Worm (Caenorhabditis elegans): Measurements from ENCODE around the gene cids-1.

cids-1 gene

DNA sequence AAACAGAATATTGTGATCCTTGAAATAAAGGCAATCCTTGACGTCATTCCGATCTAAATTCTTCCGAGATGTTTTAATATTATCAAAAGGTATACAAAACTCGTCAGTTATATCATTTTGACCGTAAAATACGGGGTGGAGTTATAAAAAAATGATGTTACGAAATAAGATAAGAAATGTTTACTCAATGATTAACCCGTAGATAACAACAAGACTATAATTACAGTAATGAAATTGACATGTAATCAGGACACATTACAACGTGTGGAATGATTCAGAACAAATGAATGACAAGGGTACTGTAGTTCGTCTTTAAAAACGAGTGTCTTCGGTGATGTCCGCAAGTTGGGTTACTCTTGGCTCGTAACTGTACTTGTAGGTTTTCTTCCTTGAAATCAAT is 6.4 kb upstream of the cids-1 start, which contains the start of gene tsp-2 (continued):
- no peak for TF ChIP-seq pha-4 (GFP tag; IDR thresholded peaks at IDR 0.05)
- TF ChIP-seq pha-4 (tag; optimal IDR thresholded peaks at IDR 0.05) = no peak
- TF ChIP-seq snpc-4 (tag; optimal IDR thresholded peaks at IDR 0.05) = no peak
- TF ChIP-seq nhr-76 (tag; optimal IDR thresholded peaks at IDR 0.05) = no peak
- no peak for TF ChIP-seq Y75B8A.6 (GFP tag; IDR thresholded peaks at IDR 0.05)
- TF ChIP-seq lin-15B (tag; optimal IDR thresholded peaks at IDR 0.05) = no peak
- TF ChIP-seq mxl-3 (GFP tag; optimal IDR thresholded peaks at IDR 0.05) = no peak
- no peak for TF ChIP-seq nhr-41 (GFP tag; IDR thresholded peaks at IDR 0.05)
- peak; percentile 17 for TF ChIP-seq T20F7.1 (GFP tag; optimal IDR thresholded peaks at IDR 0.05)
- TF ChIP-seq nhr-102 (tag; optimal IDR thresholded peaks at IDR 0.05) = no peak
- no peak for TF ChIP-seq ztf-7 (tag; optimal IDR thresholded peaks at IDR 0.05)
- TF ChIP-seq mes-2 (tag; optimal IDR thresholded peaks at IDR 0.05; ENCODE audit: poor library complexity, severe bottlenecking) = no peak
- no peak for TF ChIP-seq tra-1 (GFP tag; IDR thresholded peaks at IDR 0.05)
- TF ChIP-seq unc-130 (GFP tag; optimal IDR thresholded peaks at IDR 0.05) = no peak
- no peak for TF ChIP-seq mep-1 (tag; optimal IDR thresholded peaks at IDR 0.05)
- no peak for TF ChIP-seq nhr-111 (GFP tag; optimal IDR thresholded peaks at IDR 0.05)
- TF ChIP-seq dmd-6 (GFP tag; IDR thresholded peaks at IDR 0.05) = peak; percentile 84

DNA sequence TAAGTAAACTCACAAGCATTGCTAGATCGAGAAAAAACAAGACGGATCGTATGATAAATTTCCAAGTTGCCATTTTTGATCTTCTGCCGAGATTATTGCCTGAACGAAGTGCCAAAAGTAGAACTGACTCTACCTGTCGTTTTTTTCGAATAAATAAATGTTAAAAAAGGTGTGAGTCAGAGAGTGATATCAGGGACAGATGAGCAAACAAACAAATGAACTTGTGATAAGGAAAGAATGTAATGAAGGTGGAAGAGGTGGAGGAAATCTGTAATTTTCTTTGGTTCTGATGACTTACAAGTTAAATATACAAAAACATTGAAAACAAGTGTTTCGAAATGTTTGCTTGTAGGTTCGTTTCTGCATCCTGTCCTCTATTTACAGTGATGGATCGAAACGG is 4.9 kb upstream of the cids-1 start, which contains the start of gene tsp-1:
Gene tsp-1, minus strand, starts transcription at position 99 of the 400 bp plus-strand sequence.
- no peak for TF ChIP-seq daf-16 (GFP tag; optimal IDR thresholded peaks at IDR 0.05)
- peak; percentile 35 for TF ChIP-seq daf-16 (tag; optimal IDR thresholded peaks at IDR 0.05)
- peak; percentile 27 for TF ChIP-seq nhr-28 (tag; optimal IDR thresholded peaks at IDR 0.05)
- TF ChIP-seq pqm-1 (tag; optimal IDR thresholded peaks at IDR 0.05) = peak; percentile 55
- TF ChIP-seq dmd-9 (GFP tag; IDR thresholded peaks at IDR 0.05) = no peak
- TF ChIP-seq arid-1 (GFP tag; conservative IDR thresholded peaks at IDR 0.05) = no peak

DNA sequence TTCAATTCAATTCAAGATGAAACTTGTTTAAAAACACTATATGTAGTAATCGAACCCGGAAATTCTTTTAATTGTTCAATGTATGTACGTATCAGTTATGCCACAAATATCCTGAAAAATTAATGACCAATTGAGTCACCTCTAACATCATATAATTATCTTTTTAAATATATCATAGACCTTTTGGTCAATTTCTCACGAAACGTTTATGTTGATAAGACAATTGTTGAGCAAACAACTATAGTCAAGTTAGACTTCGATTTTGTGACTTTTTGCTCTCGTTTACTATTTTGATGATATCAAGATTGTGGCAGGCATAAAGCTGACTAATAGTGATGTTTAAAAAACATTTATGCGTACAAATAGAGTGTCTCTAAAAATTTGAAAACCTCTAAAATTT is 4.0 kb upstream of the cids-1 start:
- TF ChIP-seq snpc-1.2 (GFP tag; IDR thresholded peaks at IDR 0.05) (no peak), pqm-1 (tag; optimal IDR thresholded peaks at IDR 0.05) (peak; percentile 13), daf-16 (GFP tag; optimal IDR thresholded peaks at IDR 0.05) (no peak), daf-16 (tag; optimal IDR thresholded peaks at IDR 0.05) (peak; percentile 58), mdt-29 (GFP tag; IDR thresholded peaks at IDR 0.05) (no peak), nhr-6 (tag; optimal IDR thresholded peaks at IDR 0.05) (no peak), attf-4 (tag; optimal IDR thresholded peaks at IDR 0.05) (no peak), zfp-2 (tag; optimal IDR thresholded peaks at IDR 0.05) (no peak), lim-7 (GFP tag; IDR thresholded peaks at IDR 0.05) (no peak), dve-1 (tag; optimal IDR thresholded peaks at IDR 0.05; ENCODE audit: insufficient read depth) (peak; percentile 1), spr-3 (GFP tag; optimal IDR thresholded peaks at IDR 0.05) (no peak), Y48G9A.11 (GFP tag; IDR thresholded peaks at IDR 0.05) (no peak), ztf-7 (tag; optimal IDR thresholded peaks at IDR 0.05) (no peak), hlh-11 (tag; optimal IDR thresholded peaks at IDR 0.05) (peak; percentile 11), nhr-28 (tag; optimal IDR thresholded peaks at IDR 0.05) (peak; percentile 22), R02D3.7 (tag; optimal IDR thresholded peaks at IDR 0.05) (no peak), skn-1 (tag; optimal IDR thresholded peaks at IDR 0.05) (no peak), spr-1 (tag; optimal IDR thresholded peaks at IDR 0.05) (no peak), snpc-4 (tag; optimal IDR thresholded peaks at IDR 0.05) (no peak)

DNA sequence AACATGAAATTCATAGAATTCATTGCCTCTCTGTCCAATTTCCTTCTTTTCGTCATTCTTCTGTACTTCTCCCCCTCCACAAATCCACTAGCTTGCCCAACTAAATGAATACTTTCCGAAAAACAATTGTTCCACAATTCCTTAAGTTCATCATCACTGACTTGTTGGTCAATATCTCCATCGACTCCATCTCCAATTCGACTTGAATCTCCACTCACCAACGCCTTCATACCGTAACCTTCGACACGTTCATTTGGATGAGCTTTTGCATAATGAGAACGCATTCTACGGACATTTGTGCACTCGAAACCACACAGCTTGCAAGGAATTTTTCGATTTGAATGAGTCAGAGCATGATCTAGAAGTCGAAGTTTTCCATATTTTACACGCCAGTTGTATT is 3.3 kb upstream of the cids-1 start:
- TF ChIP-seq ceh-20 (GFP tag; IDR thresholded peaks at IDR 0.05) (no peak), unc-62 (GFP tag; optimal IDR thresholded peaks at IDR 0.05 in 1 of 2) (peak in 1 of 2 experiments; percentile 95), unc-62 (tag; optimal IDR thresholded peaks at IDR 0.05) (no peak)
